Fruit fly (Drosophila melanogaster): ENCODE results near the gene Nedd4.

Gene Nedd4

dm6 chr3L:17529511-17530194 lies at the start of gene Nedd4, which contains the start of gene Edc3:
Gene Nedd4 (plus strand): TSS chr3L:17530081.
Gene Edc3 (minus strand): TSS chr3L:17529861.
- TF ChIP-seq CG34367 (tag; optimal IDR thresholded peaks at IDR 0.05) (no peak), gl (tag; optimal IDR thresholded peaks at IDR 0.05) (no peak), fd96Ca (GFP tag; IDR thresholded peaks at IDR 0.05) (no peak), Pif1A (GFP tag; optimal IDR thresholded peaks at IDR 0.05) (no peak), CG13204 (GFP tag; optimal IDR thresholded peaks at IDR 0.05) (no peak), rn (GFP tag; IDR thresholded peaks at IDR 0.05) (no peak), Ets98B (GFP tag; IDR thresholded peaks at IDR 0.05) (no peak), CG17806 (tag; optimal IDR thresholded peaks at IDR 0.05) (no peak), CG8301 (tag; optimal IDR thresholded peaks at IDR 0.05) (no peak), Pif1B (GFP tag; optimal IDR thresholded peaks at IDR 0.05) (no peak), CG9948 (tag; optimal IDR thresholded peaks at IDR 0.05) (no peak), CG10348 (GFP tag; IDR thresholded peaks at IDR 0.05) (no peak)

dm6 chr3L:17485280-17485792 lies 44.5 kb upstream of the Nedd4 start:
- TF ChIP-seq EcR (GFP tag; optimal IDR thresholded peaks at IDR 0.05) (peak; percentile 50), CG17806 (tag; optimal IDR thresholded peaks at IDR 0.05) (peak; percentile 20), CG15710 (tag; optimal IDR thresholded peaks at IDR 0.05) (peak; percentile 26), CG13204 (GFP tag; optimal IDR thresholded peaks at IDR 0.05) (no peak), CG14655 (GFP tag; optimal IDR thresholded peaks at IDR 0.05) (peak; percentile 7), CG8301 (tag; optimal IDR thresholded peaks at IDR 0.05) (peak; percentile 48), CG34367 (tag; optimal IDR thresholded peaks at IDR 0.05) (peak; percentile 25), CG4496 (GFP tag; IDR thresholded peaks at IDR 0.05) (0 out of 3 replicates have a peak, but pooled peaks have one; percentile 11), rn (GFP tag; IDR thresholded peaks at IDR 0.05) (no peak), fd96Ca (GFP tag; IDR thresholded peaks at IDR 0.05) (no peak; the same call in 2 of the 3 replicates), CG32121 (GFP tag; IDR thresholded peaks at IDR 0.05) (peak; percentile 38), CG8159 (tag; optimal IDR thresholded peaks at IDR 0.05) (peak; percentile 50), CG9948 (tag; optimal IDR thresholded peaks at IDR 0.05) (peak; percentile 36), Pif1A (GFP tag; optimal IDR thresholded peaks at IDR 0.05) (peak; percentile 46), CG12605 (GFP tag; IDR thresholded peaks at IDR 0.05) (no peak), D1 (tag; optimal IDR thresholded peaks at IDR 0.05) (no peak), gl (tag; optimal IDR thresholded peaks at IDR 0.05) (peak; percentile 72), CG10348 (GFP tag; IDR thresholded peaks at IDR 0.05) (no peak), Ets98B (GFP tag; IDR thresholded peaks at IDR 0.05) (no peak), Pif1B (GFP tag; optimal IDR thresholded peaks at IDR 0.05) (peak; percentile 43), Snoo (tag; optimal IDR thresholded peaks at IDR 0.05) (peak; percentile 59)

dm6 chr3L:17486130-17486529 lies 43.8 kb upstream of the Nedd4 start, which contains the start of gene CG6333:
Gene CG6333 (minus strand): TSS chr3L:17486230.
- no peak for TF ChIP-seq CG14655 (GFP tag; optimal IDR thresholded peaks at IDR 0.05)
- TF ChIP-seq gl (tag; optimal IDR thresholded peaks at IDR 0.05) = no peak
- TF ChIP-seq CG9948 (tag; optimal IDR thresholded peaks at IDR 0.05) = no peak
- no peak for TF ChIP-seq fd96Ca (GFP tag; IDR thresholded peaks at IDR 0.05)
- TF ChIP-seq CG32121 (GFP tag; IDR thresholded peaks at IDR 0.05) = no peak
- TF ChIP-seq CG10348 (GFP tag; IDR thresholded peaks at IDR 0.05) = no peak
- no peak for TF ChIP-seq CG4496 (GFP tag; IDR thresholded peaks at IDR 0.05)
- no peak for TF ChIP-seq rn (GFP tag; IDR thresholded peaks at IDR 0.05)
- TF ChIP-seq Pif1A (GFP tag; optimal IDR thresholded peaks at IDR 0.05) = no peak
- TF ChIP-seq CG34367 (tag; optimal IDR thresholded peaks at IDR 0.05) = no peak

dm6 chr3L:17486794-17487726 lies 42.8 kb upstream of the Nedd4 start, which contains the start of gene Oatp74D:
Gene Oatp74D (plus strand): TSS chr3L:17487118.
- TF ChIP-seq CG8159 (tag; optimal IDR thresholded peaks at IDR 0.05) (peak; percentile 4), CG17806 (tag; optimal IDR thresholded peaks at IDR 0.05) (peak; percentile 30), CG9948 (tag; optimal IDR thresholded peaks at IDR 0.05) (peak; percentile 32), Pif1A (GFP tag; optimal IDR thresholded peaks at IDR 0.05) (peak; percentile 71), CG4496 (GFP tag; IDR thresholded peaks at IDR 0.05) (peak; percentile 86), CG13204 (GFP tag; optimal IDR thresholded peaks at IDR 0.05) (peak; percentile 86), rn (GFP tag; IDR thresholded peaks at IDR 0.05) (no peak), EcR (GFP tag; optimal IDR thresholded peaks at IDR 0.05) (peak; percentile 85), gl (tag; optimal IDR thresholded peaks at IDR 0.05) (no peak), CG32121 (GFP tag; IDR thresholded peaks at IDR 0.05) (peak; percentile 49; the same call in 1 of the 2 replicates), CG12605 (GFP tag; IDR thresholded peaks at IDR 0.05) (peak; percentile 77), CG8301 (tag; optimal IDR thresholded peaks at IDR 0.05) (peak; percentile 34), CG14655 (GFP tag; optimal IDR thresholded peaks at IDR 0.05) (peak; percentile 22), Snoo (tag; optimal IDR thresholded peaks at IDR 0.05) (peak; percentile 37), Ets98B (GFP tag; IDR thresholded peaks at IDR 0.05) (peak; percentile 77), CG34367 (tag; optimal IDR thresholded peaks at IDR 0.05) (no peak), CG15710 (tag; optimal IDR thresholded peaks at IDR 0.05) (no peak)
